Worm (Caenorhabditis elegans) whole organism, L2 larva: ENCODE results near the gene prmt-1.

ENCODE experiments used
- Y55F3AM.14 ChIP-seq: fragments of 200-800 bp; sonication (Bioruptor generic); optimal IDR thresholded peaks from 2 replicates; lab custom pipeline; 2018; ENCODE audit warnings: mild to moderate bottlenecking, missing genetic modification characterization, missing compliant biosample characterization
- alr-1 ChIP-seq: fragments of 150-350 bp; optimal IDR thresholded peaks from 2 replicates; lab custom pipeline; 2014; ENCODE audit warnings: missing biosample characterization, missing genetic modification characterization
- ama-1 ChIP-seq: fragments of 150-350 bp; optimal IDR thresholded peaks from 2 replicates; lab custom pipeline; 2018; ENCODE audit warnings: inconsistent platforms
- ceh-16 ChIP-seq: fragments of 150-350 bp; optimal IDR thresholded peaks from 2 replicates; lab custom pipeline; 2014; ENCODE audit warnings: missing biosample characterization, missing genetic modification characterization
- gmeb-1 ChIP-seq: fragments of 150-350 bp; optimal IDR thresholded peaks from 2 replicates; lab custom pipeline; 2014; ENCODE audit warnings: missing biosample characterization, missing genetic modification characterization
- lin-13 ChIP-seq: fragments of 150-350 bp; optimal IDR thresholded peaks from 2 replicates; lab custom pipeline; 2014; ENCODE audit warnings: missing biosample characterization, missing genetic modification reagents, missing genetic modification characterization
- mdl-1 ChIP-seq, 2 experiments: fragments of 150-350 bp in 1 of 2; sonication (generic microtip) in 1 of 2; optimal IDR thresholded peaks; 2 replicates each; lab custom pipeline; 2017; ENCODE audit warnings: missing biosample characterization in 2 of 2, missing genetic modification characterization in 2 of 2
- nhr-11 ChIP-seq: fragments of 150-350 bp; optimal IDR thresholded peaks from 2 replicates; lab custom pipeline; 2014; ENCODE audit warnings: missing biosample characterization, missing genetic modification characterization
- peb-1 ChIP-seq: fragments of 150-350 bp; optimal IDR thresholded peaks from 2 replicates; lab custom pipeline; 2014; ENCODE audit warnings: missing biosample characterization, missing genetic modification characterization
- snpc-4 ChIP-seq: fragments of 150-350 bp; optimal IDR thresholded peaks from 2 replicates; lab custom pipeline; 2014; ENCODE audit warnings: missing biosample characterization, missing genetic modification characterization
- zag-1 ChIP-seq: fragments of 150-350 bp; optimal IDR thresholded peaks from 2 replicates; lab custom pipeline; 2014; ENCODE audit warnings: missing biosample characterization, missing genetic modification characterization

DNA sequence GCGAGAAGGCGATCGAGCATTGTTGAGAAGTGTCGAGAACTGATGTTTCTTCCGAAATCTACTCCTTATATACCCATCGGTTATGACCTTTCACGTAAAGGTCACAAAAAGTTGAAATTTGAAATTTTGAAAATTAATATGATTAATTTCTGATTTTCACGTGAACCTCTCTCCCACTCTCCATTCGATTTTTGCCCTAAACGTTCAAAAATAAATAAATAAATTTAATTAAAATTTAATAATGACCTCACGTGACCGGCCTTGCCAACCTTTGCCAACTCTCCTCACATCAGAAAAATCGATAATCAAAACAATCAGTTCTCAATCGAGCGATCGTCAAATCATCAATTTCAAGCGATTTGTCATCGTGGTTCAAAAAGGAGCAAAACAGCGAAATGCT is 47.9 kb upstream of the prmt-1 start, which contains the start of gene Y113G7C.1:
- TF ChIP-seq mdl-1 (tag; optimal IDR thresholded peaks at IDR 0.05; lab: Kevin White, UChicago) (no peak), peb-1 (no peak), zag-1 (tag; lab: Kevin White, UChicago) (no peak), snpc-4 (tag; lab: Kevin White, UChicago) (no peak), Y55F3AM.14 (GFP tag; lab: Kevin White, UChicago) (no peak), nhr-11 (tag; lab: Kevin White, UChicago) (no peak), lin-13 (GFP tag; lab: Kevin White, UChicago) (no peak), ceh-16 (tag; lab: Kevin White, UChicago) (no peak), alr-1 (tag; lab: Kevin White, UChicago) (no peak), gmeb-1 (tag; lab: Kevin White, UChicago) (no peak), ama-1 (lab: Kevin White, UChicago) (no peak)
